Worm (Caenorhabditis elegans) whole organism, young adult: ENCODE measurements around the gene H04J21.1.

Experiments used
- B0019.2 ChIP-seq: fragments of 200-800 bp; sonication (Bioruptor generic); conservative IDR thresholded peaks from 2 replicates; pipeline ENCODE4 v1.3.6; 2022; ENCODE audit warnings: missing genetic modification reagents, missing genetic modification characterization, missing compliant biosample characterization
- B0336.3 ChIP-seq: fragments of 200-800 bp; sonication (Bioruptor generic); IDR thresholded peaks from 2 replicates; pipeline ENCODE4 v1.3.6; 2022; ENCODE audit warnings: missing genetic modification characterization, missing compliant biosample characterization
- C06A6.2 ChIP-seq: fragments of 200-800 bp; sonication (Bioruptor generic); conservative IDR thresholded peaks from 2 replicates; pipeline ENCODE4 v1.3.6; 2022; ENCODE audit warnings: missing genetic modification characterization, missing compliant biosample characterization
- F23B12.7 ChIP-seq: sonication (generic microtip); optimal IDR thresholded peaks from 2 replicates; lab custom pipeline; 2017; ENCODE audit warnings: missing genetic modification characterization, mild to moderate bottlenecking, missing compliant biosample characterization, antibody characterized with exemption, moderate library complexity; ENCODE audit not compliant: insufficient read depth
- F33H1.4 ChIP-seq: fragments of 200-800 bp; sonication (Bioruptor generic); IDR thresholded peaks from 2 replicates; pipeline ENCODE4 v1.3.6; 2022; ENCODE audit warnings: missing genetic modification reagents, missing genetic modification characterization, missing compliant biosample characterization
- F52B5.7 ChIP-seq: sonication (generic microtip); optimal IDR thresholded peaks from 2 replicates; lab custom pipeline; 2016; ENCODE audit warnings: mild to moderate bottlenecking, missing genetic modification characterization, missing compliant biosample characterization
- F57C9.4 ChIP-seq: sonication (generic microtip); optimal IDR thresholded peaks from 2 replicates; lab custom pipeline; 2017; ENCODE audit warnings: mild to moderate bottlenecking, missing genetic modification characterization, missing compliant biosample characterization
- akir-1 ChIP-seq: fragments of 200-800 bp; sonication (Bioruptor generic); optimal IDR thresholded peaks from 2 replicates; lab custom pipeline; 2018; ENCODE audit warnings: mild to moderate bottlenecking, missing genetic modification characterization, moderate library complexity, missing compliant biosample characterization
- ama-1 ChIP-seq, 3 experiments: fragments of 150-350 bp in 1 of 3; sonication (generic microtip) in 2 of 3; optimal IDR thresholded peaks; 2 replicates each; lab custom pipeline; 2014 to 2018; ENCODE audit warnings: missing biosample characterization in 2 of 3, missing genetic modification characterization in 2 of 3, missing genetic modification reagents in 2 of 3
- attf-6 ChIP-seq: fragments of 200-800 bp; sonication (Bioruptor generic); IDR thresholded peaks from 2 replicates; pipeline ENCODE4 v1.3.6; 2022; ENCODE audit warnings: missing genetic modification reagents, missing genetic modification characterization, missing compliant biosample characterization
- cebp-1 ChIP-seq, 2 experiments: fragments of 200-800 bp in 1 of 2; sonication (Bioruptor generic) in 1 of 2; sonication (generic microtip) in 1 of 2; IDR thresholded peaks in 1 of 2; optimal IDR thresholded peaks in 1 of 2; 2 replicates each; pipeline versions ENCODE4 v1.3.6 to Lab custom; 2017 to 2022; ENCODE audit warnings: missing compliant biosample characterization in 2 of 2, missing genetic modification characterization in 2 of 2, mild to moderate bottlenecking in 1 of 2, missing genetic modification reagents in 1 of 2, moderate library complexity in 1 of 2
- ceh-100 ChIP-seq: fragments of 200-800 bp; sonication (Bioruptor generic); IDR thresholded peaks from 2 replicates; pipeline ENCODE4 v1.3.6; 2022; ENCODE audit warnings: missing genetic modification reagents, missing genetic modification characterization, missing compliant biosample characterization
- ceh-91 ChIP-seq: fragments of 200-800 bp; sonication (Bioruptor generic); IDR thresholded peaks from 2 replicates; pipeline ENCODE4 v1.3.6; 2022; ENCODE audit warnings: missing genetic modification reagents, missing genetic modification characterization, missing compliant biosample characterization
- chd-7 ChIP-seq: sonication (generic microtip); optimal IDR thresholded peaks from 2 replicates; lab custom pipeline; 2016; ENCODE audit warnings: mild to moderate bottlenecking, missing genetic modification characterization, moderate library complexity, missing compliant biosample characterization
- dox-1 ChIP-seq: fragments of 200-800 bp; sonication (Bioruptor generic); IDR thresholded peaks from 2 replicates; pipeline ENCODE4 v1.3.6; 2022; ENCODE audit warnings: missing genetic modification reagents, missing genetic modification characterization, missing compliant biosample characterization
- dpl-1 ChIP-seq: fragments of 150-350 bp; optimal IDR thresholded peaks from 2 replicates; lab custom pipeline; 2014; ENCODE audit warnings: missing biosample characterization, missing genetic modification reagents, missing genetic modification characterization
- egl-44 ChIP-seq: fragments of 200-800 bp; sonication (Bioruptor generic); IDR thresholded peaks from 2 replicates; pipeline ENCODE4 v1.3.6; 2022; ENCODE audit warnings: missing genetic modification reagents, missing genetic modification characterization, missing compliant biosample characterization
- hlh-26 ChIP-seq: fragments of 200-800 bp; sonication (Bioruptor generic); conservative IDR thresholded peaks from 2 replicates; pipeline ENCODE4 v1.3.6; 2022; ENCODE audit warnings: missing genetic modification reagents, missing genetic modification characterization, missing compliant biosample characterization
- hsf-1 ChIP-seq: fragments of 200-800 bp; sonication (Bioruptor generic); IDR thresholded peaks from 2 replicates; pipeline ENCODE4 v1.3.6; 2022; ENCODE audit warnings: missing genetic modification reagents, missing genetic modification characterization, missing compliant biosample characterization
- let-526 ChIP-seq: fragments of 200-800 bp; sonication (Bioruptor generic); IDR thresholded peaks from 2 replicates; pipeline ENCODE4 v1.3.6; 2022; ENCODE audit warnings: missing genetic modification reagents, missing genetic modification characterization, missing compliant biosample characterization
- lin-35 ChIP-seq, 3 experiments: fragments of 150-350 bp in 2 of 3; sonication (generic microtip) in 1 of 3; optimal IDR thresholded peaks; 2 replicates each; lab custom pipeline; 2014 to 2018; ENCODE audit warnings: missing biosample characterization in 3 of 3, missing genetic modification characterization in 3 of 3, missing genetic modification reagents in 3 of 3
- lin-40 ChIP-seq: sonication (generic microtip); optimal IDR thresholded peaks from 2 replicates; lab custom pipeline; 2016; ENCODE audit warnings: missing genetic modification characterization, mild to moderate bottlenecking, missing compliant biosample characterization, missing genotype, missing genetic modification reagents
- lsl-1 ChIP-seq: fragments of 200-800 bp; sonication (Bioruptor generic); optimal IDR thresholded peaks from 2 replicates; lab custom pipeline; 2018; ENCODE audit warnings: mild to moderate bottlenecking, missing genetic modification characterization, moderate library complexity, missing compliant biosample characterization
- lsy-27 ChIP-seq: sonication (generic microtip); optimal IDR thresholded peaks from 2 replicates; lab custom pipeline; 2017; ENCODE audit warnings: missing genetic modification characterization, mild to moderate bottlenecking, missing compliant biosample characterization, antibody characterized with exemption, missing genotype, borderline replicate concordance; ENCODE audit not compliant: insufficient read depth
- madf-6 ChIP-seq: fragments of 200-800 bp; sonication (Bioruptor generic); IDR thresholded peaks from 2 replicates; pipeline ENCODE4 v1.3.6; 2022; ENCODE audit warnings: missing genetic modification reagents, missing genetic modification characterization, missing compliant biosample characterization
- madf-8 ChIP-seq: fragments of 200-800 bp; sonication (Bioruptor generic); conservative IDR thresholded peaks from 2 replicates; pipeline ENCODE4 v1.3.6; 2022; ENCODE audit warnings: missing genetic modification reagents, missing genetic modification characterization, missing compliant biosample characterization
- mcd-1 ChIP-seq: fragments of 200-800 bp; sonication (Bioruptor generic); IDR thresholded peaks from 2 replicates; pipeline ENCODE4 v1.3.6; 2022; ENCODE audit warnings: missing genetic modification reagents, missing genetic modification characterization, missing compliant biosample characterization
- mel-28 ChIP-seq: sonication (generic microtip); optimal IDR thresholded peaks from 2 replicates; lab custom pipeline; 2016; ENCODE audit warnings: borderline replicate concordance, mild to moderate bottlenecking, missing genetic modification characterization, missing compliant biosample characterization
- nfya-2 ChIP-seq: fragments of 200-800 bp; sonication (Bioruptor generic); IDR thresholded peaks from 2 replicates; pipeline ENCODE4 v1.3.6; 2022; ENCODE audit warnings: missing genetic modification reagents, missing genetic modification characterization, missing compliant biosample characterization
- nhr-179 ChIP-seq: sonication (generic microtip); optimal IDR thresholded peaks from 2 replicates; lab custom pipeline; 2016; ENCODE audit warnings: mild to moderate bottlenecking, missing genetic modification characterization, missing compliant biosample characterization
- rec-8 ChIP-seq, 2 experiments: sonication (generic microtip); optimal IDR thresholded peaks; 2 replicates each; lab custom pipeline; 2016; ENCODE audit warnings: mild to moderate bottlenecking in 2 of 2, missing genetic modification characterization in 2 of 2, missing genetic modification reagents in 2 of 2, missing genotype in 2 of 2, missing biosample characterization in 1 of 2, missing compliant biosample characterization in 1 of 2, moderate library complexity in 1 of 2
- snpc-1.3 ChIP-seq: sonication (generic microtip); optimal IDR thresholded peaks from 2 replicates; lab custom pipeline; 2017; ENCODE audit warnings: missing genetic modification characterization, mild to moderate bottlenecking, missing compliant biosample characterization, antibody characterized with exemption, moderate library complexity, missing genotype, missing genetic modification reagents; ENCODE audit not compliant: insufficient read depth
- sptf-2 ChIP-seq: fragments of 200-800 bp; sonication (Bioruptor generic); optimal IDR thresholded peaks from 2 replicates; lab custom pipeline; 2018; ENCODE audit warnings: mild to moderate bottlenecking, missing genetic modification characterization, missing compliant biosample characterization
- ztf-26 ChIP-seq: sonication (generic microtip); optimal IDR thresholded peaks from 2 replicates; lab custom pipeline; 2017; ENCODE audit warnings: missing genetic modification characterization, missing compliant biosample characterization
- ztf-6 ChIP-seq: fragments of 200-800 bp; sonication (Bioruptor generic); IDR thresholded peaks from 2 replicates; pipeline ENCODE4 v1.3.6; 2022; ENCODE audit warnings: missing genetic modification reagents, missing genetic modification characterization, missing compliant biosample characterization

Gene H04J21.1

DNA sequence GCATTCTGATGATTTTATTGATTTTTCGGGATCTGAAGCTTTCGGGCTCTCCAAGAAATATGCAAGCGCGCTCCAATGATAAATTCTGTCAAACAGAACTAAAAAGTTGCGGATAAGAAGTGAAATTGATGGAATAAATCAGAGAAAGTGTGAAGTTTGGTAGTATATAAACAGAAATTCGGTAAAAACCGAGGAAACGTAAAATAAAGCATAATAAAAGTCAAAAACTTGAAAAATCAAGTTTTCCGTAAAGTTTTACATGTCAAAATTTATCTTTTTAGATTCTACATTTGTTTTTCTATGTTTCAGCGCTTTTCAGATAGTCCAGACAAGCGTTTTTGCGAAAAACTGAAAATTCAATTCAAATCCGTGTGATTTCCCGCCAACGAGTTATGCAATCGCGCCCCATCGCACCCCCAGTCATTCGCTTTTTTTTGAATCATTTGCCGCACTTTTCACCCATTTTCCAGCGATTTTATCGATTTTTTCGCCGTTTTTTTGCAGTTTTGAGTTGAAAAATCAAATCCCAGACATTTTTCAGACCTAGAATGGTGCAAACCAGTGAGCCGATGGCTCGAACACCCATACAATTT is 40.6 kb downstream of the H04J21.1 start, which contains the start of the genes Y54F10BM.13 and ppm-1.D (continued):
- TF ChIP-seq chd-7 (tag; lab: Kevin White, UChicago): no peak
- no peak for TF ChIP-seq rec-8 (tag; optimal IDR thresholded peaks at IDR 0.05; lab: Kevin White, UChicago)
- TF ChIP-seq nhr-179 (tag; lab: Kevin White, UChicago): no peak
- no peak for TF ChIP-seq lsy-27 (tag; lab: Kevin White, UChicago)
- TF ChIP-seq mcd-1 (GFP tag; lab: Robert Waterston, UW): peak; percentile 89
- no peak for TF ChIP-seq hsf-1 (GFP tag; lab: Robert Waterston, UW)
- no peak for TF ChIP-seq F57C9.4 (tag; lab: Kevin White, UChicago)
- peak; percentile 63 for TF ChIP-seq dpl-1 (GFP tag; lab: Kevin White, UChicago)

DNA sequence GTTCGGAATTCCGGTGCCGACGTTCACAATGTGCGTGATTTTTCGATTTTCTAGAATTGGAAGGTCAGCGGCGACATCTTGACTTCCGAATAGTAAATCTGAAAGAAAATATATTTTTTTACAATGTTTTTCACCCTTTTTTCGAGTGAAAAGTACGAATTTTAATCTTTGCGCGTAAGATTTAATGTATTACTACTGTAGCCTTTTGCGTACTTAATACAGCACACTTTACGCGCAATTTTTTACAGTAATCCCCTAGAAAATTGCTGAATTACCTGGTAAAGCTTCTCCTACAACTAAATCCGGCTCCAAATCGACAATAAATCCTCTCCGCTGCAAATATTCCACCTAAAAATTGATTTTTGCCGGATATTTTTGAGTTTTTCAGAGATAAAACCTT is 41.4 kb downstream of the H04J21.1 start:
- TF ChIP-seq sptf-2 (no peak), lin-35 (GFP tag; optimal IDR thresholded peaks at IDR 0.05; lab: Kevin White, UChicago) (no peak), dox-1 (GFP tag; lab: Robert Waterston, UW) (no peak), lsl-1 (peak; percentile 77), mcd-1 (GFP tag; lab: Robert Waterston, UW) (peak; percentile 29; the same call in 1 of the 2 replicates), C06A6.2 (no peak), B0336.3 (GFP tag; lab: Robert Waterston, UW) (no peak), madf-8 (GFP tag; lab: Robert Waterston, UW) (no peak), mel-28 (tag; lab: Kevin White, UChicago) (no peak), akir-1 (no peak), snpc-1.3 (tag; lab: Kevin White, UChicago) (no peak), egl-44 (no peak), B0019.2 (GFP tag; lab: Robert Waterston, UW) (no peak), cebp-1 (GFP tag; IDR thresholded peaks at IDR 0.05; lab: Robert Waterston, UW) (no peak), cebp-1 (tag; optimal IDR thresholded peaks at IDR 0.05; lab: Kevin White, UChicago) (no peak), F23B12.7 (tag; lab: Kevin White, UChicago) (no peak), F52B5.7 (tag; lab: Kevin White, UChicago) (no peak), lin-40 (tag; lab: Kevin White, UChicago) (no peak), dpl-1 (GFP tag; lab: Kevin White, UChicago) (no peak), ztf-6 (no peak), madf-6 (peak; percentile 12; the same call in 1 of the 2 replicates), ztf-26 (tag; lab: Kevin White, UChicago) (no peak), F33H1.4 (GFP tag; lab: Robert Waterston, UW) (peak; percentile 27; the same call in 1 of the 2 replicates), nfya-2 (GFP tag; lab: Robert Waterston, UW) (no peak)
- TF ChIP-seq, all 124 proteins: peak for 4

DNA sequence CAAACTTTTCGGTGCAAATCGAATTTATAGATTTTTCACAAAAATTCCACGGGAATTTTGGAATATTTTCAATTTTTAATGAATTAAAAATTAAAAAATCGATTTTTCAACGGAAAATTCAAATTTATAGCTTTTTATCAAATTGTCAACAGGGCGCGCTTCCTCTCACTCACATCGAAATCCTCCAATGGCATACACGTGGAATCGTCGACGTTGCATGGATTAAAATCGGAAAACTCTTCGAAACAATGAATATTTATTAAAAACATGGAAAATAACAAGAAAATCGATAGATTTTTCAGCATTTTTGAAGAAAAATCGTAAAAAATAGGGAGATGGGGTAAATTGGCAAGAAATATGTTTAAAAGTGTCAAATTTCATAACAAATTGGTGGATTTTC is 42.4 kb downstream of the H04J21.1 start, which contains the start of gene Y54F10BM.12:
Gene Y54F10BM.12, minus strand, starts transcription at position 344 of the 400 bp plus-strand sequence.
- TF ChIP-seq B0336.3 (GFP tag; lab: Robert Waterston, UW) (no peak), attf-6 (GFP tag; lab: Robert Waterston, UW) (no peak), hlh-26 (no peak)

DNA sequence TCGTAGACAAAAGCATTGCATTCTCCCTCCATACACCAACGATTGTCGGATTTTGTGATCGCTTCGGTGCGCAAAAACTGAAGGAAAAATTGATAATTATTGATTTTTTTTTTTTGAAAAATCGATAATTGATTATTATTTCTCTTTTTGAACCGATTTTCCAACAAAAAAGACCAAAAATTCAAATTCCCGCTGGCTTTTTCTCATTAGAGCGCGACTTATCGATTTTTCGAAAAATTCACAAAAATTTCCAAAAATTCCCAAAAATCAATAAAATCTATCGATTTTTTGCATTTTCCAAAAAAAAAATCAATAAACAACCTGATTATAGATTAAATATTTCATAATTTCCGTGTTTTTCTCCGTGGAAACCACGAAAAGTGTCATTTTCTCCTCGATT is 43.2 kb downstream of the H04J21.1 start:
- TF ChIP-seq lsl-1 (no peak), sptf-2 (no peak), ceh-91 (no peak), let-526 (GFP tag; lab: Robert Waterston, UW) (no peak), ceh-100 (GFP tag; lab: Robert Waterston, UW) (no peak), ama-1 (optimal IDR thresholded peaks at IDR 0.05; lab: Kevin White, UChicago) (no peak), ama-1 (GFP tag; optimal IDR thresholded peaks at IDR 0.05; lab: Kevin White, UChicago) (no peak)
